Worm (Caenorhabditis elegans) whole organism, L2 larva: ENCODE results near the gene hen-1.

Experiments used
- alr-1 ChIP-seq: fragments of 150-350 bp; optimal IDR thresholded peaks from 2 replicates; lab custom pipeline; 2014; ENCODE audit warnings: missing biosample characterization, missing genetic modification characterization
- ceh-82 ChIP-seq: fragments of 150-350 bp; optimal IDR thresholded peaks from 2 replicates; lab custom pipeline; 2014; ENCODE audit warnings: missing biosample characterization, missing genetic modification characterization
- dmd-4 ChIP-seq: sonication (generic microtip); optimal IDR thresholded peaks from 2 replicates; lab custom pipeline; 2017; ENCODE audit warnings: missing biosample characterization, missing genetic modification characterization
- egl-27 ChIP-seq: sonication (generic microtip); optimal IDR thresholded peaks from 3 replicates; lab custom pipeline; 2017; ENCODE audit warnings: missing biosample characterization, missing genetic modification reagents, missing genetic modification characterization
- lin-11 ChIP-seq: fragments of 150-350 bp; sonication (generic microtip); optimal IDR thresholded peaks from 2 replicates; lab custom pipeline; 2014; ENCODE audit warnings: missing biosample characterization, missing genetic modification characterization, inconsistent platforms, mixed read lengths
- nhr-6 ChIP-seq: fragments of 150-350 bp; optimal IDR thresholded peaks from 2 replicates; lab custom pipeline; 2014; ENCODE audit warnings: missing biosample characterization, missing genetic modification characterization
- unc-39 ChIP-seq: fragments of 150-350 bp; optimal IDR thresholded peaks from 2 replicates; lab custom pipeline; 2014; ENCODE audit warnings: missing biosample characterization, missing genetic modification characterization
- unc-62 ChIP-seq: fragments of 150-350 bp; optimal IDR thresholded peaks from 2 replicates; lab custom pipeline; 2014; ENCODE audit warnings: missing biosample characterization, missing genetic modification reagents, missing genetic modification characterization
- ztf-11 ChIP-seq: sonication (generic microtip); optimal IDR thresholded peaks from 2 replicates; lab custom pipeline; 2017; ENCODE audit warnings: missing biosample characterization, missing genetic modification characterization

DNA sequence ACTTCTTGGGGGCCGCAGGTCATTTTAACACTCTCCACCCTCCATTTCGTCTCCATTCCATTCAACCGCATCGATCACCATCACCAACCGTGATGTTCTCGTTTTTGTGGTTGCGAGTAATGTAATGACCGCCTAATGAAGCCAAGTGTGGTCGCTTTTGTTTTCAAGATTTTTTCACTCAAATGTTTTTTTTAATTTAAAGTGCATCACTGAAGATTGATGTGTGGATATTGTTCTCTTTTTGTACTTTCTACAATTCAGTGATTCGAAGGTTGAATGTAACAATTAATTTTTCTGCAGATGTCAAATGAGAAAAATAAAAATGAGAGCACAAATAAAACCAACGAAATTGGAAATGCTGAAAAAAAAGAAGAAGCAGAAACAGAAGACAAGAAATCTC is 41.9 kb upstream of the hen-1 start, which contains the start of gene pgp-10:
- no peak for TF ChIP-seq unc-39 (tag; lab: Kevin White, UChicago)
- TF ChIP-seq unc-62 (GFP tag; lab: Kevin White, UChicago) = no peak
- no peak for TF ChIP-seq egl-27 (tag; lab: Kevin White, UChicago)
- no peak for TF ChIP-seq nhr-6 (tag; lab: Kevin White, UChicago)
- no peak for TF ChIP-seq alr-1
- no peak for TF ChIP-seq ceh-82 (tag; lab: Kevin White, UChicago)
- no peak for TF ChIP-seq dmd-4 (tag; lab: Kevin White, UChicago)
- no peak for TF ChIP-seq lin-11 (tag; lab: Kevin White, UChicago)
- no peak for TF ChIP-seq ztf-11 (tag; lab: Kevin White, UChicago)
